Worm (Caenorhabditis elegans): ENCODE results near the gene C07B5.4.
A peak's percentile ranks its signal among the peaks of the same experiment; 100 is the strongest.

The C07B5.4 gene

DNA sequence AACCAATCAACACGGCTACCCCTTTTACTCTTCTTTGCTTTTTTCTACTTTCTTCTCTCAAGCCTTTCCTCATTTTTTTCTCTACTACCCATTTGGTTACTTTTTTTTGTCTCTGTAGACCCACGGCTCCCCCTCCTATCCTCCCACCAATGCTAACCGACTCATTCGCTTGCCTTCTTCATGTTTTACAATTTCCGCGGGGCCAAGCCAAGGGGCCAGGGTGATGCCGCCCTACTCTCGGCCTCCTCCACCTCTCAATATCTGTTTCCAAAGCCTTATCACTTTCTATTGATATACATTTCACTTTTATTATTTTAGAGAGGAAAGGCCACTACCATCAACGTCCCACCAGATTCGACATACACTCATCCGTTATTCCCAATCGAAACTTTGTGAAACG, 13.9 kb downstream of the C07B5.4 start, which contains the start of gene F49E2.5:
F49E2.5 (plus strand) TSS at position 301 of the 400 bp plus-strand sequence.
- TF ChIP-seq sea-2 (GFP tag; optimal IDR thresholded peaks at IDR 0.05), result no peak
- no peak for TF ChIP-seq unc-62 (GFP tag; optimal IDR thresholded peaks at IDR 0.05)

DNA sequence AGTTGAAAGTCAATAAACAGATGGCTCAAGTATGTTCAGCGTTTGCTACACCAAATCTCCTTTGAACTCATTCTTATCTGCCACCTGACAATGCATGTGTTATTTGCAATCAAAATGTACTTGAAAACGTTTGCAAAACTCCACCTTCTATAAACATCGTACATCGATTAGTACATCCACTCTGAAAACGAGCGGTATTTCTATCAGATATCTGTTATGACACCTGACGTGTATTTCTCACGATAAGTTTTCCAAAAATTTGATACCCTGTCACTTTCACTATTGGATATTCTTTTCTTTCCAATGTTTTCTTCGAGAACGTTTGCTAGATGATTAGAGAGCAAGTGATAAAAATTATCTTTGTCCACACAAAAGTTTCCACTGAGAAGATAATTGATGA, 14.9 kb downstream of the C07B5.4 start:
- TF ChIP-seq nhr-43 (tag; optimal IDR thresholded peaks at IDR 0.05; ENCODE audit: poor library complexity, severe bottlenecking) (no peak), unc-62 (GFP tag; optimal IDR thresholded peaks at IDR 0.05) (no peak), R02D3.7 (tag; optimal IDR thresholded peaks at IDR 0.05) (no peak), skn-1 (tag; optimal IDR thresholded peaks at IDR 0.05) (no peak), fos-1 (tag; optimal IDR thresholded peaks at IDR 0.05) (no peak), mml-1 (tag; optimal IDR thresholded peaks at IDR 0.05) (no peak), nhr-77 (tag; optimal IDR thresholded peaks at IDR 0.05) (no peak), nfya-1 (tag; optimal IDR thresholded peaks at IDR 0.05; ENCODE audit: insufficient read depth) (peak; percentile 12), lin-15B (tag; optimal IDR thresholded peaks at IDR 0.05) (no peak), pha-4 (tag; optimal IDR thresholded peaks at IDR 0.05) (peak; percentile 82), tbx-2 (tag; optimal IDR thresholded peaks at IDR 0.05) (no peak), snpc-4 (tag; optimal IDR thresholded peaks at IDR 0.05) (no peak), nhr-25 (tag; optimal IDR thresholded peaks at IDR 0.05) (no peak)

DNA sequence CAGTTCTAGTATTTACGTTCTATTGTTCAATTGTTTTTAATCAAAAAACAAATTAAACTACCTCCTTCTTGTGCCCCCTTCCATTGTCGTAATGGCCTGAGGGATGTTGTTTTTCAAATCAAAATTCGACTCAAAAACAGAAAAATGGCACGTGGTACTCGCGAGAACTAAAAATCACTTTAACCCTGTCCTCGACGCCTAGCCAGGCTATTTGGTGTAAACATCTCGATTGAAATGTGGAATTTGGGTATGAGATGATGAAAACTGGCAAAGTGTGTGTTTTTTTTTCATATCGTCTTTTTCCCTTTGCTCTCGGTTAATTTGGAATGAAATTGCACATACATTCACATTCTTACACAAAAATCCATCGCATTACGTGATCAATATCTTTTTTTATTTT, 17.2 kb downstream of the C07B5.4 start:
- TF ChIP-seq egl-5 (tag; optimal IDR thresholded peaks at IDR 0.05) (peak; percentile 48), ceh-28 (tag; optimal IDR thresholded peaks at IDR 0.05) (no peak), elt-2 (tag; optimal IDR thresholded peaks at IDR 0.05) (no peak), nhr-11 (tag; optimal IDR thresholded peaks at IDR 0.05) (no peak), pha-4 (tag; optimal IDR thresholded peaks at IDR 0.05) (no peak), mdl-1 (tag; optimal IDR thresholded peaks at IDR 0.05) (no peak)

DNA sequence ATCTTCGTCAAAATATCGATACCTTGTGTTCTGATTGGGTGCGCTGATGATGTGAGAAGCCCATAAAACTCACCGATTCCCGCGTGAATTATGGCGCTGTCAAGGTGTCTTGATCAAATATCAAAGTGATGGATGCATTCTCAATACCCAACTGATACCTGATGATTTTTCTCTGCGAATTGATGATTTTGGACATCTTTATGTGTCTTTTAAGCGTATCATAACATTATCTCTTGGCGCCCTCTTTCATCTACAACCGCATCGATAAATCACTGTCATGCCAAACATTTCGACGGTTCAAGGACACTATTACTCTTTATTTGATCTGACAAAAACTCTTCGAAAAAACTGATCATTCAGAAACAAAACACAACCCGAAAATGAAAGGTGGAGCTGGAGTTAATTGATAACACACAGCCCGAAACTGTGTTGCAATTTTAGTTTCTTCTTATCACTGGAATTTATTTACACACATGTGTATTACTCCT, 17.8 kb downstream of the C07B5.4 start:
- peak; percentile 82 for TF ChIP-seq nhr-43 (tag; optimal IDR thresholded peaks at IDR 0.05; ENCODE audit: poor library complexity, severe bottlenecking)
- TF ChIP-seq pqm-1 (tag; optimal IDR thresholded peaks at IDR 0.05), result peak; percentile 81
- TF ChIP-seq nfya-1 (tag; optimal IDR thresholded peaks at IDR 0.05; ENCODE audit: insufficient read depth), result peak; percentile 60
- peak; percentile 8 for TF ChIP-seq lin-39 (tag; optimal IDR thresholded peaks at IDR 0.05)
- TF ChIP-seq ceh-28 (tag; optimal IDR thresholded peaks at IDR 0.05), result peak; percentile 38
- TF ChIP-seq nhr-25 (tag; optimal IDR thresholded peaks at IDR 0.05), result peak; percentile 94
- peak; percentile 65 for TF ChIP-seq elt-2 (tag; optimal IDR thresholded peaks at IDR 0.05)
- TF ChIP-seq nhr-12 (tag; optimal IDR thresholded peaks at IDR 0.05), result no peak
- peak; percentile 80 for TF ChIP-seq nhr-23 (tag; optimal IDR thresholded peaks at IDR 0.05)
- peak; percentile 13 for TF ChIP-seq skn-1 (tag; optimal IDR thresholded peaks at IDR 0.05)
- no peak for TF ChIP-seq ceh-82 (tag; optimal IDR thresholded peaks at IDR 0.05)
- TF ChIP-seq daf-12 (tag; optimal IDR thresholded peaks at IDR 0.05), result no peak
- peak; percentile 18 to 71 (median 58) for TF ChIP-seq elt-3 (tag; optimal IDR thresholded peaks at IDR 0.05)
- TF ChIP-seq R02D3.7 (tag; optimal IDR thresholded peaks at IDR 0.05), result peak; percentile 15
- TF ChIP-seq snpc-4 (tag; optimal IDR thresholded peaks at IDR 0.05), result no peak
- TF ChIP-seq pha-4 (tag; optimal IDR thresholded peaks at IDR 0.05), result peak; percentile 48
- no peak for TF ChIP-seq fos-1 (tag; optimal IDR thresholded peaks at IDR 0.05)
- no peak for TF ChIP-seq ceh-9 (tag; optimal IDR thresholded peaks at IDR 0.05)
- peak; percentile 97 for TF ChIP-seq unc-62 (GFP tag; optimal IDR thresholded peaks at IDR 0.05)

DNA sequence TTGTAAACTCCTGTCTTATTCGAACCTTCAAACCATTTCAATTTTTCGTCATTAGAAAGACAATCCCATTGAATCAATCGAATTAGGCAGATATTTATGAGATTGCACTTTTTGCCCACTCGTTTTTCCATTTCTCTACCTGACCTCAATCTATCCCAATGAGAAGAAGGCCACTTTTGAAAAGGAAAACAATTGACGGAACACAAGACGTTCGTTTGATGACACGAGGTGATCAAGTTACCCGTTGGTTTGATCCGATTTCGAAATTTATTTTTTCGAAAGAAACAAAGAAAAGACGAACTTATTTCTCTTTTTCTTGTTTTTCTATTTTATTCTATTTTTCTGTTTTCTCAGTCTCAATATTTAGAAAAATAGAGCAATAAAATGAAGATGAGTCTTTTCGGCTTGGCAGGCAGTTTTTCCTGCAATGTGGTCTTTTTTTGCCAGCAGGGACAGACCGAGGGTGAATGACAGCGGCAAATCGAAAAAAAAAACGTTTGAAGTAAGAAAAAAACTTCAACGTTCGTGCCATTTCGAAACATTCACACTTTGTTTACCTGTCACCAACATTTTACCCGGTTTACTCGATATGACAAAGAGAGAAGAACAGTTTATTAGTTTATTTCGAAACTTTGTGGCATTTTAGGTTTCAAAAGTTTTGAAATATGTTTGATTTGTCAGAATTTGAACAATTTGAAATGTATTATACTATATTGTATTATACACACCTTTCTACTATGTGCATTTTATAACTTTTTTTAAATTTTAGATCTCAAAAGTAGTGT, 18.7 kb downstream of the C07B5.4 start:
- TF ChIP-seq nhr-11 (tag; optimal IDR thresholded peaks at IDR 0.05) (no peak), nhr-23 (tag; optimal IDR thresholded peaks at IDR 0.05) (peak; percentile 24), nhr-25 (tag; optimal IDR thresholded peaks at IDR 0.05) (peak; percentile 84), lin-15B (tag; optimal IDR thresholded peaks at IDR 0.05) (no peak), pha-4 (tag; optimal IDR thresholded peaks at IDR 0.05) (peak; percentile 71), skn-1 (tag; optimal IDR thresholded peaks at IDR 0.05) (no peak)

DNA sequence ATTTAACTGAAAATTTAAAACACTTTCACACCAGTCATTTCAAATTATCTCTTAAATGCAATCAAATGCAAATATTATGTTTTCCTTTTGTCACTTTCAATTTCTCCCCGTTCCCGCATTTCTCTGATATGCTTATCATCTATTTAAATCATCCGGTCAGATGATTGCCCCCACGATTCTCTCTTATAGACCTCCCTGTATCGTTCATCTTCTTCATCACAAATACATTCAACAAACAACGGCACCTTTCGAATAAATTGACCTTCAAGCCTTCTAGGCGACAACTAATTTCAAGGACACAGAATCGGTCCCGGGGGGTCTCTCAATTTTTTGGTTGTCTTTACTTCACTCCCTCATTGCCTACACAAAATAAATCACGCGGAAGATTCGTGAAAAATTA, 19.4 kb downstream of the C07B5.4 start:
- peak; percentile 68 for TF ChIP-seq nhr-23 (tag; optimal IDR thresholded peaks at IDR 0.05)
- TF ChIP-seq nhr-28 (tag; optimal IDR thresholded peaks at IDR 0.05), result no peak
- TF ChIP-seq egl-5 (tag; optimal IDR thresholded peaks at IDR 0.05), result no peak
- TF ChIP-seq nhr-11 (tag; optimal IDR thresholded peaks at IDR 0.05), result no peak
- no peak for TF ChIP-seq aly-2 (tag; optimal IDR thresholded peaks at IDR 0.05)
- no peak for TF ChIP-seq ZK546.5 (tag; optimal IDR thresholded peaks at IDR 0.05)
- no peak for TF ChIP-seq nhr-67 (tag; optimal IDR thresholded peaks at IDR 0.05)
- TF ChIP-seq nhr-43 (tag; optimal IDR thresholded peaks at IDR 0.05; ENCODE audit: poor library complexity, severe bottlenecking), result peak; percentile 67
- TF ChIP-seq mdl-1 (tag; optimal IDR thresholded peaks at IDR 0.05), result no peak
- TF ChIP-seq elt-2 (tag; optimal IDR thresholded peaks at IDR 0.05), result peak; percentile 40
- TF ChIP-seq ceh-9 (tag; optimal IDR thresholded peaks at IDR 0.05), result no peak
- TF ChIP-seq ama-1 (optimal IDR thresholded peaks at IDR 0.05), result no peak
- TF ChIP-seq jun-1 (tag; optimal IDR thresholded peaks at IDR 0.05), result peak; percentile 40
- peak; percentile 20 for TF ChIP-seq ceh-16 (tag; optimal IDR thresholded peaks at IDR 0.05)
- TF ChIP-seq unc-39 (tag; optimal IDR thresholded peaks at IDR 0.05), result no peak
- no peak for TF ChIP-seq unc-62 (GFP tag; optimal IDR thresholded peaks at IDR 0.05)
- TF ChIP-seq elt-3 (tag; optimal IDR thresholded peaks at IDR 0.05), result no peak
- TF ChIP-seq zag-1 (tag; optimal IDR thresholded peaks at IDR 0.05), result no peak
- no peak for TF ChIP-seq egl-27 (tag; optimal IDR thresholded peaks at IDR 0.05)
- no peak for TF ChIP-seq fkh-10 (GFP tag; optimal IDR thresholded peaks at IDR 0.05)
- peak; percentile 25 for TF ChIP-seq nfya-1 (tag; optimal IDR thresholded peaks at IDR 0.05; ENCODE audit: insufficient read depth)
- no peak for TF ChIP-seq nhr-12 (tag; optimal IDR thresholded peaks at IDR 0.05)
